Worm (Caenorhabditis elegans): ENCODE measurements around the gene Y17D7B.4.

DNA sequence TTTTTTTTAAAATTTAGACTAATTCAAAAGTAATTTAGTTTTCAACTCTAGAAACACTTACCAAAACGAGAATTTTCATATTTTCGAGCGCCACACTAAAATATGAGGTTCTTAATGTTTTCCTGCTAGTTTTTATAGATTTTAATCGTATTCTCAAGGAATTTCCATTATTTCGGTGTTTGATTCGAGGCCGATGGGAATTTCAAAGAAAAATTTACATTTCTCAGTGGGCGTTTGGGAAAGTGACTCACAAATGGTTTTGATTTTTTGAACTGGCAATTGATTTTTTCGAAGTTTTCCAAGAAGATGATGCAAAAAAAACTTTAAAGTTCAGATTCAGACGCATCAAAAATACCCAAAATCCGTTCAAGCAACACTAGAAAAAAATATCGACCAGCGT, 25.6 kb upstream of the Y17D7B.4 start, which contains the start of gene C54E10.11:
- TF ChIP-seq snpc-4 (tag; optimal IDR thresholded peaks at IDR 0.05) (no peak), ama-1 (optimal IDR thresholded peaks at IDR 0.05) (no peak), ceh-82 (tag; optimal IDR thresholded peaks at IDR 0.05) (no peak), mdl-1 (tag; optimal IDR thresholded peaks at IDR 0.05) (no peak), nhr-12 (tag; optimal IDR thresholded peaks at IDR 0.05) (no peak), unc-39 (tag; optimal IDR thresholded peaks at IDR 0.05) (no peak), skn-1 (tag; optimal IDR thresholded peaks at IDR 0.05) (no peak)
